Worm (Caenorhabditis elegans) whole organism, young adult: ENCODE results near the gene ZK418.5.

Experiments
- B0019.2 ChIP-seq: fragments of 200-800 bp; sonication (Bioruptor generic); conservative IDR thresholded peaks from 2 replicates; pipeline ENCODE4 v1.3.6; 2022; ENCODE audit warnings: missing genetic modification reagents, missing genetic modification characterization, missing compliant biosample characterization
- B0336.3 ChIP-seq: fragments of 200-800 bp; sonication (Bioruptor generic); IDR thresholded peaks from 2 replicates; pipeline ENCODE4 v1.3.6; 2022; ENCODE audit warnings: missing genetic modification characterization, missing compliant biosample characterization
- D2030.7 ChIP-seq: fragments of 200-800 bp; sonication (Bioruptor generic); IDR thresholded peaks from 2 replicates; pipeline ENCODE4 v1.3.6; 2022; ENCODE audit warnings: missing genetic modification reagents, missing genetic modification characterization, missing compliant biosample characterization
- F23B12.7 ChIP-seq: sonication (generic microtip); optimal IDR thresholded peaks from 2 replicates; lab custom pipeline; 2017; ENCODE audit warnings: missing genetic modification characterization, mild to moderate bottlenecking, missing compliant biosample characterization, antibody characterized with exemption, moderate library complexity; ENCODE audit not compliant: insufficient read depth
- F39B2.1 ChIP-seq: fragments of 200-800 bp; sonication (Bioruptor generic); IDR thresholded peaks from 2 replicates; pipeline ENCODE4 v1.3.6; 2022; ENCODE audit warnings: missing genetic modification reagents, missing genetic modification characterization, missing compliant biosample characterization
- F52B5.7 ChIP-seq: sonication (generic microtip); optimal IDR thresholded peaks from 2 replicates; lab custom pipeline; 2016; ENCODE audit warnings: mild to moderate bottlenecking, missing genetic modification characterization, missing compliant biosample characterization
- T07F8.4 ChIP-seq: sonication (generic microtip); optimal IDR thresholded peaks from 2 replicates; lab custom pipeline; 2016; ENCODE audit warnings: mild to moderate bottlenecking, missing genetic modification characterization, moderate library complexity, missing compliant biosample characterization
- Y53F4B.3 ChIP-seq: fragments of 200-800 bp; sonication (Bioruptor generic); IDR thresholded peaks from 2 replicates; pipeline ENCODE4 v1.3.6; 2022; ENCODE audit warnings: missing genetic modification reagents, missing genetic modification characterization, missing compliant biosample characterization
- Y56A3A.18 ChIP-seq: fragments of 200-800 bp; sonication (Bioruptor generic); IDR thresholded peaks from 2 replicates; pipeline ENCODE4 v1.3.6; 2022; ENCODE audit warnings: missing genetic modification reagents, missing genetic modification characterization, missing compliant biosample characterization
- aptf-3 ChIP-seq: fragments of 200-800 bp; sonication (Bioruptor generic); IDR thresholded peaks from 2 replicates; pipeline ENCODE4 v1.3.6; 2022; ENCODE audit warnings: missing genetic modification characterization, missing compliant biosample characterization
- athp-1 ChIP-seq: sonication (generic microtip); optimal IDR thresholded peaks from 2 replicates; lab custom pipeline; 2017; ENCODE audit warnings: mild to moderate bottlenecking, missing genetic modification characterization, missing compliant biosample characterization
- attf-3 ChIP-seq: fragments of 200-800 bp; sonication (Bioruptor generic); conservative IDR thresholded peaks from 2 replicates; pipeline ENCODE4 v1.3.6; 2022; ENCODE audit warnings: missing genetic modification reagents, missing genetic modification characterization, missing compliant biosample characterization
- attf-5 ChIP-seq: fragments of 200-800 bp; sonication (Bioruptor generic); optimal IDR thresholded peaks from 2 replicates; lab custom pipeline; 2018; ENCODE audit warnings: mild to moderate bottlenecking, missing genetic modification characterization, missing compliant biosample characterization
- bed-1 ChIP-seq: fragments of 200-800 bp; sonication (Bioruptor generic); IDR thresholded peaks from 2 replicates; pipeline ENCODE4 v1.3.6; 2022; ENCODE audit warnings: missing genetic modification reagents, missing genetic modification characterization, missing compliant biosample characterization
- ccch-3 ChIP-seq: fragments of 200-800 bp; sonication (Bioruptor generic); optimal IDR thresholded peaks from 2 replicates; lab custom pipeline; 2018; ENCODE audit warnings: mild to moderate bottlenecking, missing genetic modification characterization, missing compliant biosample characterization
- cebp-1 ChIP-seq, 2 experiments: fragments of 200-800 bp in 1 of 2; sonication (Bioruptor generic) in 1 of 2; sonication (generic microtip) in 1 of 2; IDR thresholded peaks in 1 of 2; optimal IDR thresholded peaks in 1 of 2; 2 replicates each; pipeline versions ENCODE4 v1.3.6 to Lab custom; 2017 to 2022; ENCODE audit warnings: missing compliant biosample characterization in 2 of 2, missing genetic modification characterization in 2 of 2, mild to moderate bottlenecking in 1 of 2, missing genetic modification reagents in 1 of 2, moderate library complexity in 1 of 2
- ceh-27 ChIP-seq: fragments of 200-800 bp; sonication (Bioruptor generic); optimal IDR thresholded peaks from 2 replicates; lab custom pipeline; 2018; ENCODE audit warnings: mild to moderate bottlenecking, missing genetic modification characterization, moderate library complexity, missing compliant biosample characterization
- ceh-58 ChIP-seq: fragments of 200-800 bp; sonication (Bioruptor generic); IDR thresholded peaks from 2 replicates; pipeline ENCODE4 v1.3.6; 2022; ENCODE audit warnings: missing genetic modification characterization, missing compliant biosample characterization
- ceh-79 ChIP-seq: sonication (generic microtip); optimal IDR thresholded peaks from 2 replicates; lab custom pipeline; 2017; ENCODE audit warnings: mild to moderate bottlenecking, missing genetic modification characterization, missing compliant biosample characterization
- ceh-91 ChIP-seq: fragments of 200-800 bp; sonication (Bioruptor generic); IDR thresholded peaks from 2 replicates; pipeline ENCODE4 v1.3.6; 2022; ENCODE audit warnings: missing genetic modification reagents, missing genetic modification characterization, missing compliant biosample characterization
- dox-1 ChIP-seq: fragments of 200-800 bp; sonication (Bioruptor generic); IDR thresholded peaks from 2 replicates; pipeline ENCODE4 v1.3.6; 2022; ENCODE audit warnings: missing genetic modification reagents, missing genetic modification characterization, missing compliant biosample characterization
- dpl-1 ChIP-seq: fragments of 150-350 bp; optimal IDR thresholded peaks from 2 replicates; lab custom pipeline; 2014; ENCODE audit warnings: missing biosample characterization, missing genetic modification reagents, missing genetic modification characterization
- egl-44 ChIP-seq: fragments of 200-800 bp; sonication (Bioruptor generic); IDR thresholded peaks from 2 replicates; pipeline ENCODE4 v1.3.6; 2022; ENCODE audit warnings: missing genetic modification reagents, missing genetic modification characterization, missing compliant biosample characterization
- hmg-20 ChIP-seq: fragments of 200-800 bp; sonication (Bioruptor generic); IDR thresholded peaks from 2 replicates; pipeline ENCODE4 v1.3.6; 2022; ENCODE audit warnings: missing genetic modification reagents, missing genetic modification characterization, missing compliant biosample characterization
- hrde-1 ChIP-seq: sonication (generic microtip); optimal IDR thresholded peaks from 2 replicates; lab custom pipeline; 2016; ENCODE audit warnings: missing genetic modification characterization, mild to moderate bottlenecking, missing compliant biosample characterization, moderate library complexity, missing genotype, missing genetic modification reagents, borderline replicate concordance
- hsf-1 ChIP-seq: fragments of 200-800 bp; sonication (Bioruptor generic); IDR thresholded peaks from 2 replicates; pipeline ENCODE4 v1.3.6; 2022; ENCODE audit warnings: missing genetic modification reagents, missing genetic modification characterization, missing compliant biosample characterization
- lin-40 ChIP-seq: sonication (generic microtip); optimal IDR thresholded peaks from 2 replicates; lab custom pipeline; 2016; ENCODE audit warnings: missing genetic modification characterization, mild to moderate bottlenecking, missing compliant biosample characterization, missing genotype, missing genetic modification reagents
- madf-10 ChIP-seq: sonication (generic microtip); optimal IDR thresholded peaks from 2 replicates; lab custom pipeline; 2016; ENCODE audit warnings: mild to moderate bottlenecking, missing genetic modification characterization, missing compliant biosample characterization
- madf-3 ChIP-seq: fragments of 200-800 bp; sonication (Bioruptor generic); IDR thresholded peaks from 2 replicates; pipeline ENCODE4 v1.3.6; 2022; ENCODE audit warnings: missing genetic modification reagents, missing genetic modification characterization, missing compliant biosample characterization
- madf-8 ChIP-seq: fragments of 200-800 bp; sonication (Bioruptor generic); conservative IDR thresholded peaks from 2 replicates; pipeline ENCODE4 v1.3.6; 2022; ENCODE audit warnings: missing genetic modification reagents, missing genetic modification characterization, missing compliant biosample characterization
- mel-28 ChIP-seq: sonication (generic microtip); optimal IDR thresholded peaks from 2 replicates; lab custom pipeline; 2016; ENCODE audit warnings: borderline replicate concordance, mild to moderate bottlenecking, missing genetic modification characterization, missing compliant biosample characterization
- mxl-1 ChIP-seq: sonication (generic microtip); optimal IDR thresholded peaks from 2 replicates; lab custom pipeline; 2016; ENCODE audit warnings: missing genetic modification characterization, missing compliant biosample characterization
- nfya-2 ChIP-seq: fragments of 200-800 bp; sonication (Bioruptor generic); IDR thresholded peaks from 2 replicates; pipeline ENCODE4 v1.3.6; 2022; ENCODE audit warnings: missing genetic modification reagents, missing genetic modification characterization, missing compliant biosample characterization
- nhr-80 ChIP-seq: sonication (generic microtip); optimal IDR thresholded peaks from 2 replicates; lab custom pipeline; 2016; ENCODE audit warnings: missing genetic modification characterization, missing compliant biosample characterization
- pbrm-1 ChIP-seq: fragments of 200-800 bp; sonication (Bioruptor generic); IDR thresholded peaks from 2 replicates; pipeline ENCODE4 v1.3.6; 2022; ENCODE audit warnings: missing genetic modification reagents, missing genetic modification characterization, missing compliant biosample characterization
- pha-4 ChIP-seq: fragments of 150-350 bp; sonication (generic microtip); optimal IDR thresholded peaks from 2 replicates; lab custom pipeline; 2014; ENCODE audit warnings: missing biosample characterization, missing genetic modification reagents, missing genetic modification characterization
- rec-8 ChIP-seq, 2 experiments: sonication (generic microtip); optimal IDR thresholded peaks; 2 replicates each; lab custom pipeline; 2016; ENCODE audit warnings: mild to moderate bottlenecking in 2 of 2, missing genetic modification characterization in 2 of 2, missing genetic modification reagents in 2 of 2, missing genotype in 2 of 2, missing biosample characterization in 1 of 2, missing compliant biosample characterization in 1 of 2, moderate library complexity in 1 of 2
- sdz-38 ChIP-seq: sonication (generic microtip); optimal IDR thresholded peaks from 2 replicates; lab custom pipeline; 2016; ENCODE audit warnings: missing genotype, missing genetic modification characterization, missing compliant biosample characterization
- sea-2 ChIP-seq: fragments of 200-800 bp; sonication (Bioruptor generic); IDR thresholded peaks from 2 replicates; pipeline ENCODE4 v1.3.6; 2022; ENCODE audit warnings: missing genetic modification characterization, missing compliant biosample characterization
- snpc-1.1 ChIP-seq: sonication (generic microtip); optimal IDR thresholded peaks from 2 replicates; lab custom pipeline; 2017; ENCODE audit warnings: missing genetic modification characterization, mild to moderate bottlenecking, missing compliant biosample characterization, antibody characterized with exemption, moderate library complexity, missing genotype, missing genetic modification reagents; ENCODE audit not compliant: insufficient read depth
- snpc-3.4 ChIP-seq: sonication (generic microtip); optimal IDR thresholded peaks from 2 replicates; lab custom pipeline; 2017; ENCODE audit warnings: missing genetic modification characterization, mild to moderate bottlenecking, missing compliant biosample characterization, antibody characterized with exemption, moderate library complexity, missing genotype, missing genetic modification reagents
- tbx-9 ChIP-seq: sonication (generic microtip); optimal IDR thresholded peaks from 2 replicates; lab custom pipeline; 2016; ENCODE audit warnings: borderline replicate concordance, missing genetic modification characterization, inconsistent platforms, missing compliant biosample characterization
- tlf-1 ChIP-seq: fragments of 200-800 bp; sonication (Bioruptor generic); optimal IDR thresholded peaks from 2 replicates; lab custom pipeline; 2018; ENCODE audit warnings: mild to moderate bottlenecking, missing genetic modification characterization, missing compliant biosample characterization
- ztf-22 ChIP-seq: fragments of 200-800 bp; sonication (Bioruptor generic); optimal IDR thresholded peaks from 2 replicates; lab custom pipeline; 2018; ENCODE audit warnings: mild to moderate bottlenecking, missing genetic modification characterization, moderate library complexity, missing compliant biosample characterization
- ztf-26 ChIP-seq: sonication (generic microtip); optimal IDR thresholded peaks from 2 replicates; lab custom pipeline; 2017; ENCODE audit warnings: missing genetic modification characterization, missing compliant biosample characterization
- ztf-6 ChIP-seq: fragments of 200-800 bp; sonication (Bioruptor generic); IDR thresholded peaks from 2 replicates; pipeline ENCODE4 v1.3.6; 2022; ENCODE audit warnings: missing genetic modification reagents, missing genetic modification characterization, missing compliant biosample characterization

ZK418.5 gene

DNA sequence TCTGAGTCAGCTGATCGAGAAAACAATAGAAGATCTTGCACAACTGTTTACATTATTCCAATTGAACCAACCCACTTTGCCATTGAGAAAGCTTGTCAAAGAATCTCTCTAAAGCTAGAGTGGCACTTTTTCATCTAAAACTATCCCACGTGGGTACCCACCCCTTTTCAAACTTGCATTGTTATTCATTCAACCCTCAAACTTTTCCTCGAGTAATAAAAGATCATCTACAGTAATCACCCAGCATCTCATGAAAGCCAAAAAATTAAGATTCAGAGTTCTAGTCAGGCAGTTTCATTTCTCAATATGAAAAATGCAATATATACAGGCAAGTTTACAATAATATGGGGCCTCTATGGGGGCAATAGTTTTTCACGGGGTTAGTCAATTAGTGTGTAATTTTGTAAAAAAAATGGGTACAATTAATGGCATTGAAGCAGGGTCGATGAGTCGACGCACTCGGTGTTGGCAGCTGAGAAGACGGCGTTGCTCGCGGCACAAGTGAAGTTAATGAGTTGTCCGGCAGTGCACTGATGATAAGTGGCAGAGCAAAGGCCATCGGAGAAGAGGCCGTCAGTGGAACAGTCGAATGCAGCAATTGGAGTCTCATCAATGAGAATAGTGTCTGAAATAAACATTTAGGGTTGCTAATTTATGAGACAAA lies 28.3 kb upstream of the ZK418.5 start (continued):
- no peak for TF ChIP-seq ccch-3
- TF ChIP-seq F52B5.7 (tag; lab: Kevin White, UChicago) = peak; percentile 72
- TF ChIP-seq B0336.3 (GFP tag; lab: Robert Waterston, UW) = peak; percentile 97
- TF ChIP-seq sea-2 (GFP tag; lab: Robert Waterston, UW) = no peak
- no peak for TF ChIP-seq ceh-79 (tag; lab: Kevin White, UChicago)
- TF ChIP-seq pha-4 (tag; lab: Kevin White, UChicago) = no peak
- TF ChIP-seq nhr-80 = no peak
- TF ChIP-seq pbrm-1 = peak; percentile 66
- TF ChIP-seq hrde-1 (tag; lab: Kevin White, UChicago) = peak; percentile 96
- no peak; the same call in 1 of the 2 replicates for TF ChIP-seq B0019.2 (GFP tag; lab: Robert Waterston, UW)
- TF ChIP-seq hmg-20 (GFP tag; lab: Robert Waterston, UW) = 0 out of 2 replicates have a peak, but pooled peaks have one; percentile 34
- TF ChIP-seq mel-28 (tag; lab: Kevin White, UChicago) = no peak
- no peak for TF ChIP-seq ceh-27 (GFP tag; lab: Kevin White, UChicago)
- no peak for TF ChIP-seq ztf-26 (tag; lab: Kevin White, UChicago)
- peak; percentile 86 for TF ChIP-seq D2030.7 (GFP tag; lab: Robert Waterston, UW)
- peak; percentile 70; the same call in 1 of the 2 replicates for TF ChIP-seq F39B2.1 (GFP tag; lab: Robert Waterston, UW)
- TF ChIP-seq F23B12.7 (tag; lab: Kevin White, UChicago) = no peak
- no peak for TF ChIP-seq rec-8 (tag; optimal IDR thresholded peaks at IDR 0.05; lab: Kevin White, UChicago)
- TF ChIP-seq mxl-1 (tag; lab: Kevin White, UChicago) = no peak
- no peak for TF ChIP-seq Y53F4B.3 (GFP tag; lab: Robert Waterston, UW)
- no peak for TF ChIP-seq madf-10 (tag; lab: Kevin White, UChicago)
- TF ChIP-seq snpc-1.1 = peak; percentile 75
- 0 out of 2 replicates have a peak, but pooled peaks have one; percentile 22 for TF ChIP-seq nfya-2 (GFP tag; lab: Robert Waterston, UW)
- 0 out of 2 replicates have a peak, but pooled peaks have one; percentile 22 for TF ChIP-seq aptf-3 (GFP tag; lab: Robert Waterston, UW)
- TF ChIP-seq lin-40 (tag; lab: Kevin White, UChicago) = no peak
- TF ChIP-seq attf-5 (GFP tag; lab: Kevin White, UChicago) = peak; percentile 22
- peak; percentile 88 for TF ChIP-seq snpc-3.4 (tag; lab: Kevin White, UChicago)
- peak; percentile 36; the same call in 1 of the 2 replicates for TF ChIP-seq madf-8
- no peak; the same call in 1 of the 2 replicates for TF ChIP-seq cebp-1 (GFP tag; IDR thresholded peaks at IDR 0.05; lab: Robert Waterston, UW)
- TF ChIP-seq cebp-1 (tag; optimal IDR thresholded peaks at IDR 0.05; lab: Kevin White, UChicago) = no peak
- no peak for TF ChIP-seq ztf-22 (GFP tag; lab: Kevin White, UChicago)
- TF ChIP-seq egl-44 (GFP tag; lab: Robert Waterston, UW) = no peak; the same call in 1 of the 2 replicates
- no peak; the same call in none of the 2 replicates for TF ChIP-seq ceh-91 (GFP tag; lab: Robert Waterston, UW)
- TF ChIP-seq athp-1 (tag; lab: Kevin White, UChicago) = peak; percentile 76
- TF ChIP-seq T07F8.4 (tag; lab: Kevin White, UChicago) = no peak
- TF ChIP-seq dox-1 (GFP tag; lab: Robert Waterston, UW) = peak; percentile 73
- TF ChIP-seq ceh-58 (GFP tag; lab: Robert Waterston, UW) = peak; percentile 62; the same call in 1 of the 2 replicates
- TF ChIP-seq Y56A3A.18 (GFP tag; lab: Robert Waterston, UW) = peak; percentile 75
- TF ChIP-seq ztf-6 (GFP tag; lab: Robert Waterston, UW) = no peak
- TF ChIP-seq tlf-1 (GFP tag; lab: Kevin White, UChicago) = peak; percentile 82
- no peak for TF ChIP-seq attf-3 (GFP tag; lab: Robert Waterston, UW)
- TF ChIP-seq tbx-9 = no peak
- TF ChIP-seq dpl-1 (GFP tag; lab: Kevin White, UChicago) = no peak
- TF ChIP-seq bed-1 (GFP tag; lab: Robert Waterston, UW) = no peak
- TF ChIP-seq sdz-38 = no peak
- TF ChIP-seq hsf-1 = peak; percentile 84
- peak; percentile 85 for TF ChIP-seq madf-3
